Worm (Caenorhabditis elegans) whole organism, mixed stage, embryonic: ENCODE results near the gene K03H1.13.

Experiments
- ces-1 ChIP-seq: fragments of 150-350 bp; optimal IDR thresholded peaks from 2 replicates; lab custom pipeline; 2014; ENCODE audit warnings: missing biosample characterization, missing genetic modification reagents, missing genetic modification characterization
- elt-1 ChIP-seq: sonication (generic microtip); optimal IDR thresholded peaks from 2 replicates; lab custom pipeline; 2017; ENCODE audit warnings: missing genetic modification characterization, mild to moderate bottlenecking, missing compliant biosample characterization, antibody characterized with exemption, moderate library complexity, borderline replicate concordance; ENCODE audit not compliant: insufficient read depth
- elt-3 ChIP-seq: fragments of 150-350 bp; optimal IDR thresholded peaks from 2 replicates; lab custom pipeline; 2014; ENCODE audit warnings: missing biosample characterization, missing genetic modification characterization
- lin-13 ChIP-seq: fragments of 150-350 bp; optimal IDR thresholded peaks from 2 replicates; lab custom pipeline; 2014; ENCODE audit warnings: missing biosample characterization, missing genetic modification characterization
- mep-1 ChIP-seq: fragments of 150-350 bp; optimal IDR thresholded peaks from 2 replicates; lab custom pipeline; 2017; ENCODE audit warnings: missing biosample characterization, missing genetic modification reagents, missing genetic modification characterization, inconsistent platforms
- snpc-4 ChIP-seq: fragments of 150-350 bp; optimal IDR thresholded peaks from 2 replicates; lab custom pipeline; 2014; ENCODE audit warnings: missing biosample characterization, missing genetic modification characterization
- unc-62 ChIP-seq: fragments of 150-350 bp; optimal IDR thresholded peaks from 2 replicates; lab custom pipeline; 2014; ENCODE audit warnings: missing biosample characterization, missing genetic modification reagents, missing genetic modification characterization
- ztf-11 ChIP-seq: fragments of 150-350 bp; optimal IDR thresholded peaks from 2 replicates; lab custom pipeline; 2014; ENCODE audit warnings: missing biosample characterization, missing genetic modification characterization

- TF ChIP-seq ces-1 (GFP tag; lab: Kevin White, UChicago) = no peak
- TF ChIP-seq elt-3 = no peak
- TF ChIP-seq elt-1 (tag; lab: Kevin White, UChicago) = no peak
- TF ChIP-seq ztf-11 (tag; lab: Kevin White, UChicago) = no peak
- TF ChIP-seq lin-13 (tag; lab: Kevin White, UChicago) = no peak
- TF ChIP-seq unc-62 = no peak
- no peak for TF ChIP-seq snpc-4 (tag; lab: Kevin White, UChicago)
- no peak for TF ChIP-seq mep-1 (tag; lab: Kevin White, UChicago)
Measured at ce11 chrIII:9993535-9993934, 43.4 kb upstream of the K03H1.13 start, which contains the start of gene C05B5.4.
